Fruit fly (Drosophila melanogaster): ENCODE results near the gene Fkbp39.

Fkbp39 gene

dm6 chr3R:15366839-15367238 lies 33.9 kb upstream of the Fkbp39 start:
- TF ChIP-seq cic (GFP tag; optimal IDR thresholded peaks at IDR 0.05) (no peak), CG14711 (tag; optimal IDR thresholded peaks at IDR 0.05) (peak; percentile 70), CG12768 (GFP tag; optimal IDR thresholded peaks at IDR 0.05) (peak; percentile 7), toe (GFP tag; optimal IDR thresholded peaks at IDR 0.05) (no peak), CG7045 (GFP tag; optimal IDR thresholded peaks at IDR 0.05) (peak; percentile 67), CG33017 (tag; optimal IDR thresholded peaks at IDR 0.05) (peak; percentile 87), CG7101 (tag; optimal IDR thresholded peaks at IDR 0.05) (peak; percentile 76)

dm6 chr3R:15363608-15364007 lies 30.7 kb upstream of the Fkbp39 start, which contains the start of gene CG6171:
Gene CG6171, minus strand, starts transcription at chr3R:15363857.
- TF ChIP-seq pad (GFP tag; optimal IDR thresholded peaks at IDR 0.05) = no peak
- peak; percentile 41 for TF ChIP-seq CG1620 (GFP tag; optimal IDR thresholded peaks at IDR 0.05)
- no peak for TF ChIP-seq cic (GFP tag; optimal IDR thresholded peaks at IDR 0.05)
- TF ChIP-seq CG7101 (tag; optimal IDR thresholded peaks at IDR 0.05) = peak; percentile 44
- TF ChIP-seq kay (GFP tag; ENCODE audit: borderline replicate concordance) = no peak
- TF ChIP-seq CG7045 (GFP tag; optimal IDR thresholded peaks at IDR 0.05) = no peak
- TF ChIP-seq Mnt (GFP tag; optimal IDR thresholded peaks at IDR 0.05) = peak; percentile 9
- peak; percentile 38 for TF ChIP-seq CG14711 (tag; optimal IDR thresholded peaks at IDR 0.05)
- no peak for TF ChIP-seq CG11617 (GFP tag; optimal IDR thresholded peaks at IDR 0.05)
- TF ChIP-seq tj (GFP tag; optimal IDR thresholded peaks at IDR 0.05) = no peak
- TF ChIP-seq Clk (GFP tag; optimal IDR thresholded peaks at IDR 0.05) = no peak
- TF ChIP-seq Crg-1 (GFP tag; optimal IDR thresholded peaks at IDR 0.05) = peak; percentile 17
- TF ChIP-seq toe (GFP tag; optimal IDR thresholded peaks at IDR 0.05) = no peak
- TF ChIP-seq bab1 (GFP tag; optimal IDR thresholded peaks at IDR 0.05) = peak; percentile 46

dm6 chr3R:15361490-15361889 lies 28.6 kb upstream of the Fkbp39 start, which contains the start of the genes Cog2 and Trax:
Gene Cog2, minus strand, starts transcription at chr3R:15361657.
Gene Trax, plus strand, starts transcription at chr3R:15361692.
- no peak for TF ChIP-seq CG12768 (GFP tag; optimal IDR thresholded peaks at IDR 0.05)
- TF ChIP-seq Crg-1 (GFP tag; optimal IDR thresholded peaks at IDR 0.05) = no peak
- no peak for TF ChIP-seq toe (GFP tag; optimal IDR thresholded peaks at IDR 0.05)
- TF ChIP-seq bab1 (GFP tag; optimal IDR thresholded peaks at IDR 0.05) = peak; percentile 19
- no peak for TF ChIP-seq CG5204 (GFP tag; optimal IDR thresholded peaks at IDR 0.05)
- no peak for TF ChIP-seq pad (GFP tag; optimal IDR thresholded peaks at IDR 0.05)
- TF ChIP-seq tj (GFP tag; optimal IDR thresholded peaks at IDR 0.05) = peak; percentile 80

- peak; percentile 79 for TF ChIP-seq pad (GFP tag; optimal IDR thresholded peaks at IDR 0.05)
- TF ChIP-seq CG14711 (tag; optimal IDR thresholded peaks at IDR 0.05) = peak; percentile 84
- peak; percentile 79 for TF ChIP-seq Crg-1 (GFP tag; optimal IDR thresholded peaks at IDR 0.05)
- peak; percentile 86 for TF ChIP-seq CG11617 (GFP tag; optimal IDR thresholded peaks at IDR 0.05)
- peak; percentile 83 for TF ChIP-seq CG7045 (GFP tag; optimal IDR thresholded peaks at IDR 0.05)
- TF ChIP-seq CG12768 (GFP tag; optimal IDR thresholded peaks at IDR 0.05) = peak; percentile 90
- peak; percentile 79 for TF ChIP-seq Clk (GFP tag; optimal IDR thresholded peaks at IDR 0.05)
- peak; percentile 67 for TF ChIP-seq CG1620 (GFP tag; optimal IDR thresholded peaks at IDR 0.05)
- no peak for TF ChIP-seq cnc (optimal IDR thresholded peaks at IDR 0.05)
- peak; percentile 77 for TF ChIP-seq CG33017 (tag; optimal IDR thresholded peaks at IDR 0.05)
- peak; percentile 88 for TF ChIP-seq bab1 (GFP tag; optimal IDR thresholded peaks at IDR 0.05)
- TF ChIP-seq ovo (GFP tag; optimal IDR thresholded peaks at IDR 0.05) = peak; percentile 67
- TF ChIP-seq toe (GFP tag; optimal IDR thresholded peaks at IDR 0.05) = no peak
- no peak for TF ChIP-seq kay (GFP tag; ENCODE audit: borderline replicate concordance)
- no peak for TF ChIP-seq Hr96 (GFP tag; optimal IDR thresholded peaks at IDR 0.05)
- TF ChIP-seq CG5204 (GFP tag; optimal IDR thresholded peaks at IDR 0.05) = no peak
- peak; percentile 88 for TF ChIP-seq CG7101 (tag; optimal IDR thresholded peaks at IDR 0.05)
- peak; percentile 76 for TF ChIP-seq cic (GFP tag; optimal IDR thresholded peaks at IDR 0.05)
- TF ChIP-seq tj (GFP tag; optimal IDR thresholded peaks at IDR 0.05) = no peak
- TF ChIP-seq Mnt (GFP tag; optimal IDR thresholded peaks at IDR 0.05) = peak; percentile 63
Observed at dm6 chr3R:15356645-15357431, 23.9 kb upstream of the Fkbp39 start, which contains the start of the genes Atg4b and Hibch. Gene Atg4b, minus strand, starts transcription at chr3R:15356924. Gene Hibch, plus strand, starts transcription at chr3R:15357229.

- TF ChIP-seq bab1 (GFP tag; optimal IDR thresholded peaks at IDR 0.05) (no peak), CG12768 (GFP tag; optimal IDR thresholded peaks at IDR 0.05) (no peak), Mnt (GFP tag; optimal IDR thresholded peaks at IDR 0.05) (peak; percentile 10), cnc (optimal IDR thresholded peaks at IDR 0.05) (no peak), tj (GFP tag; optimal IDR thresholded peaks at IDR 0.05) (peak; percentile 100)
Observed at dm6 chr3R:15356152-15356551, 23.2 kb upstream of the Fkbp39 start.

- TF ChIP-seq toe (GFP tag; optimal IDR thresholded peaks at IDR 0.05) (no peak), Hr96 (GFP tag; optimal IDR thresholded peaks at IDR 0.05) (no peak), CG11617 (GFP tag; optimal IDR thresholded peaks at IDR 0.05) (no peak), cic (GFP tag; optimal IDR thresholded peaks at IDR 0.05) (no peak), cnc (optimal IDR thresholded peaks at IDR 0.05) (no peak), bab1 (GFP tag; optimal IDR thresholded peaks at IDR 0.05) (no peak), kay (GFP tag; ENCODE audit: borderline replicate concordance) (no peak), CG14711 (tag; optimal IDR thresholded peaks at IDR 0.05) (no peak), CG12768 (GFP tag; optimal IDR thresholded peaks at IDR 0.05) (no peak), Mnt (GFP tag; optimal IDR thresholded peaks at IDR 0.05) (no peak), CG5204 (GFP tag; optimal IDR thresholded peaks at IDR 0.05) (no peak), tj (GFP tag; optimal IDR thresholded peaks at IDR 0.05) (no peak), Clk (GFP tag; optimal IDR thresholded peaks at IDR 0.05) (no peak), CG33017 (tag; optimal IDR thresholded peaks at IDR 0.05) (no peak), CG7045 (GFP tag; optimal IDR thresholded peaks at IDR 0.05) (no peak)
Observed at dm6 chr3R:15354019-15354418, 21.1 kb upstream of the Fkbp39 start.

All from whole organism, adult.